Fruit fly (Drosophila melanogaster): Measurements from ENCODE around the gene Mad.

The Mad gene

DNA sequence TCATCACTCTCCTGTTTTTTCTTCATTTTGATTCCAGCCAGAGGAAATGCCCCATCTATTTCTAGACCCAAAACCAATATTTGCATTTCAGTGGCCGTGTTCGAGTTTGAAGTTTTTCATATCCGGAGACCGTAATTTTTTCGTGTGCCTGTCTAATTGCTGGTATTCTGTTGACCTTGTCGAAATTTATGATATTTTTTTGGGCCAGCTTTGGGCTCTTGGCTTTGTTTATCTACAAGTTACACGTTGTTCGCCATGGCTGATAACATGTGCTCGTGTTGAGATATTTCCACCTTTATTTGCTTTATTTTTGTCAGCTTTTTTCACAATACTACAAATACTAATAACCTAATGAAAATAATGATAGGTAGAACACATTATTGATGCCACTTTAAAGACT, 37.7 kb downstream of the Mad start:
- TF ChIP-seq Blimp-1 (GFP tag; optimal IDR thresholded peaks at IDR 0.05), result no peak
- peak; percentile 80 for TF ChIP-seq fkh (GFP tag; optimal IDR thresholded peaks at IDR 0.05)

DNA sequence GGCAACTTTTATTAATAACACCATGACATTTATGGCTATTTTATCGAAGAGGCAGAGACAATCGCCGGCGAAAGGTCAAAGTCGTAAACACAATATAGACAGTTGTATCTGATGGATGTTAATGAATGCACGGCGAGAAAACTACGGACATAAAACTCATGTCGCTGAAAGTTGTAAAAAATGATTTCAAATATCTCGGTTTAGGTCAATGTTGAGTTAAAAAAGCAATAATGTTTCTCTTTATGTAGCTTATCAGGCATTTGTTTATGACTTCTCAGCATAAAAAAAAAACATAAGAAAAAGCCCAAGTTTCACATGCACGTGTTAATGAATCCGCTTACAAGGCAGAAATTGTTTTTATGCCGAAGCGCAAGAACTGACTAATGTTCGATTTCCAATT, 38.1 kb downstream of the Mad start:
- TF ChIP-seq esn (GFP tag; optimal IDR thresholded peaks at IDR 0.05) (no peak), CG8319 (GFP tag; optimal IDR thresholded peaks at IDR 0.05) (no peak), achi (GFP tag; optimal IDR thresholded peaks at IDR 0.05) (no peak), CG10631 (GFP tag; optimal IDR thresholded peaks at IDR 0.05) (no peak), net (GFP tag; optimal IDR thresholded peaks at IDR 0.05) (no peak), CG11294 (GFP tag; IDR thresholded peaks at IDR 0.05) (no peak), Hr4 (GFP tag; optimal IDR thresholded peaks at IDR 0.05) (no peak), Sox102F (GFP tag; optimal IDR thresholded peaks at IDR 0.05) (no peak), CG31627 (GFP tag; optimal IDR thresholded peaks at IDR 0.05) (no peak), dsx (GFP tag; optimal IDR thresholded peaks at IDR 0.05; ENCODE audit: poor library complexity, severe bottlenecking) (no peak), CG11902 (GFP tag; optimal IDR thresholded peaks at IDR 0.05) (no peak), CG4318 (GFP tag; optimal IDR thresholded peaks at IDR 0.05) (no peak)

DNA sequence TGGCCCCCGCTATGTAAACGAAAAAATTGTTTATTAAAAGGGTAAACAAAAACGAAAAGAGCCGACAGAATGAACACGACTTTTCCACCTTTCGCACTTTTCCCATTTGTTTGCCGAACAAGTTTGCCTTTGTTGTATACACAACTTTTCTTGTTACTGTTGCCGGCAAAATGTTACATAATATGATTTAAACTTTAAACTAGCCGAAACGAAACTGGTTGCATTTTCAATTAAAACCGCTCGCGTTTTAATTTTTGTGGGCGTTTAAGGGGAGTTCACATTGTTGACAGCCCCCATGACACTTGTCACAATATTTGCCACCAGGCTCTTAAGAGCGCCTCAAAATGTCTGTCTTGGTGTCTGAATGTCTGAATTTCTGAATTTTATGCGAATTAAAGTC, 38.6 kb downstream of the Mad start:
- TF ChIP-seq fkh (GFP tag; optimal IDR thresholded peaks at IDR 0.05) (peak; percentile 41), CG34406 (GFP tag; optimal IDR thresholded peaks at IDR 0.05) (no peak)

DNA sequence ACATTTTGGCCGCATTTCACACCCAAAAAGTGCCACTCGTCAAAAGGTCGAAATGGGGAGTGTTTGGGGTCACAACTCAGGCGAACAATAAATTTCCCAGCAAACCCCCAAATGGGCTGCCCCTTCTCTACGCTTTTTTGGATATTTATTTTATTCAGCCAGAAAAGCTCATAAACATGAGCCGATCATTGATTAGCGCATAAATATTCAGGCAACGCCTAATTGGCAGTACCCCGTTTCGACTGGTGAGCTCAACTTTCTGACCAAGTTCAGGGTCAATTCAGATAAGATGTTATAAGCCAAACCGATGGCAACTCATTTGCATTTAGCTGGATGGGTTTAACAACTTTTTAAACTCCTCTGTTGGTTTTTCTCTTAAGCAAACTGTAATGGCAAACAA, 39.8 kb downstream of the Mad start:
- no peak for TF ChIP-seq CG6854 (GFP tag; optimal IDR thresholded peaks at IDR 0.05)
- TF ChIP-seq CG6808 (GFP tag; optimal IDR thresholded peaks at IDR 0.05), result no peak
- TF ChIP-seq CG1621 (tag; optimal IDR thresholded peaks at IDR 0.05), result no peak
- TF ChIP-seq CG10669 (GFP tag; optimal IDR thresholded peaks at IDR 0.05), result no peak
- TF ChIP-seq CG34406 (GFP tag; optimal IDR thresholded peaks at IDR 0.05), result no peak
- TF ChIP-seq Hr38 (GFP tag; optimal IDR thresholded peaks at IDR 0.05), result no peak
- TF ChIP-seq lz (GFP tag; optimal IDR thresholded peaks at IDR 0.05), result no peak
- TF ChIP-seq svp (GFP tag), result no peak

DNA sequence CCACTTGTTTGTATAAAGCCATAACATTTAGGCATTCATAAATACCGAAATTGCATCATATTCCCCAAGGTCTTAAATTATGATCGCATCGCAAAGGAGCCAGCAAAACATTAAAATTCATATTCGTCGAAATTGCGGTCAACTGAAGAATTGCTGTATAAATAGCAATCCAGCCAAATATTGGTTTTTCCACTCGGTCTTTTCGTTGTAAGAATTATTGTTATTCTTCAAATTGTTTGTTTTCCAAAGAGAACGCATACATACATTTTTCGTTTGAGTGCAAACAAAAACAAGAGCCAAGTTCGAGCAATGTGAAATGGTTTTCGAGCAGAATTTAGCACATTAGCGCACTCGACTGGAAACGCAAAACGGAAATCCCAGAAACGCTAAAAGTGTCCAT, 44.6 kb downstream of the Mad start:
- TF ChIP-seq Blimp-1 (GFP tag; optimal IDR thresholded peaks at IDR 0.05), result no peak
- peak; percentile 55 for TF ChIP-seq fkh (GFP tag; optimal IDR thresholded peaks at IDR 0.05)
- no peak for TF ChIP-seq salr (GFP tag; optimal IDR thresholded peaks at IDR 0.05)

DNA sequence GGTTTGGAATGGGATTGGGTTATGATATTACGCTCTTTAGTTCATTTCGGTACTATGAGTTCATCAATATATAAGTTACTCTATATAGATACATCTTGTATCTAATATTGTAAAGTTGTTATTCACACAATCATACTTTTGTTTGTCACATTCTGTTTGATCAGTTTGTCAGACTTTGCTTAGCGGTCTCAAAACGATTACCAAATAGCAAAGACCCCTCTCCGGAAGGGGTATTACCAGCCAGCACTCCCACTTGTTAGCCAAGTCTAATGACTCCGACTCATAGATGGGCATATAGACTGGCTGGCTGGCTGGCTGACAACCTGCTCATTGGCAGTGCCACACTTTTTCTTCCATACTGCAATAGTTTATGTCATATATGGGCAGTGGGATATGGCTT, 45.3 kb downstream of the Mad start:
- TF ChIP-seq Eip78C (GFP tag), result no peak
- peak; percentile 64 for TF ChIP-seq fkh (GFP tag; optimal IDR thresholded peaks at IDR 0.05)

DNA sequence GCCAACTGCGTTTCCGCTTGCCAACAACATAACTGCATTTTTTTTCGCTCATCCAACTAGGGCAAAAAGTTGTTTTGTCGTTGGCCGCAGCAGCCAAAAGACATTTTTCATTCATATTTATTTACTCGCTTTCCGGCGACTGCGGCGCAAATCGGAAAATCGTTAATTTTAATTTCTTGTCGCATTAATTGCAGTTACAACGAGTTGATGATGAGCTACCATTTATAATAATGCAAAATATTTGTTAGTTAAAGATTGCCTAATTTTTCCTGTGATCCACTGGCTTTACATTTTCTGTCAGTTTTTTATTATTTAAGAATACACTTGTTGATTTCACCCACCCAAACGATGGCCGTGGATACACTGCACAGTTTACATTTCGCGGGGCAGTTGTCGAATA, 50.1 kb downstream of the Mad start, which contains the start of gene PpD6:
TSS of gene PpD6 (plus strand) at position 301 of the 400 bp plus-strand sequence.
- no peak for TF ChIP-seq achi (GFP tag; optimal IDR thresholded peaks at IDR 0.05)
- TF ChIP-seq CG6854 (GFP tag; optimal IDR thresholded peaks at IDR 0.05), result no peak
- no peak for TF ChIP-seq CG9139 (GFP tag; optimal IDR thresholded peaks at IDR 0.05)
- TF ChIP-seq CG11294 (GFP tag; IDR thresholded peaks at IDR 0.05), result no peak
- TF ChIP-seq cyc (GFP tag; optimal IDR thresholded peaks at IDR 0.05), result no peak
- TF ChIP-seq CG11902 (GFP tag; optimal IDR thresholded peaks at IDR 0.05), result no peak

DNA sequence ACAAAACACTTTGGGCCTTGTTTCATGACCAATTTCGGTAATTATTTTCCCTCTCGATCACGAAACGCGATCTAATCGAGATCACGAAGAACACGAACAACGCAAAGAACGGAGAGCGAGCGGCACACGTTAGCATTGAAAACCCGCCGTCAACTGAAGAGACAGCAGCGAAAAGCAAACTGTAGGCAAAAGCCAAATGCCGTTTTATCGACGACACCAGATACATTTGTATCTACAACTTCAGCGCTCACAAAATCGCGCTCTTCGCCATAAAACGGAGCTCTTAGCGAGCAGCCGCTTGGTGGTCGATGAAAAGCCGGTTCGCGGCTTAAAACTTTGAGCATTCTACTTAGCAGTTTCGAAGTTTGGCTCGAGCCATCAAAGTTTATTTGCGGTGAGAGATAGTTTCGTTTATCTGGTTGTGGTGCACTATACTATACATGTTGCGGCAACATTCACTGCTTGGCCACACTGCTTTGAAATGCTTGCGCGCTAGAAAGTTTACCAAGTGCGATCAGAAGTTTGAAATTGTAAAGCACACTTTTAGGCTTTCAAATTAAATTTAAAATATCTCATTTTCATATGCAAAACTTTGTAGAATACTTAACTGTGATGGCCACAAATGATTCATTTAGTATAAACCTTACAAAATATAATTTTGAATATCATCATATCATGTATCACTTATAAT, 51.3 kb downstream of the Mad start:
- no peak for TF ChIP-seq spab (GFP tag; optimal IDR thresholded peaks at IDR 0.05)
- no peak for TF ChIP-seq CG8319 (GFP tag; optimal IDR thresholded peaks at IDR 0.05)
- no peak for TF ChIP-seq Eip75B (GFP tag; optimal IDR thresholded peaks at IDR 0.05)
- no peak for TF ChIP-seq pdm3 (GFP tag; optimal IDR thresholded peaks at IDR 0.05)
- no peak for TF ChIP-seq vri (GFP tag; optimal IDR thresholded peaks at IDR 0.05)
- no peak for TF ChIP-seq CG8119 (GFP tag; IDR thresholded peaks at IDR 0.05)
- TF ChIP-seq Blimp-1 (GFP tag; optimal IDR thresholded peaks at IDR 0.05), result no peak
- peak in 1 of 2 experiments; percentile 70 for TF ChIP-seq ss (GFP tag; optimal IDR thresholded peaks at IDR 0.05)
- no peak for TF ChIP-seq CG1621 (tag; optimal IDR thresholded peaks at IDR 0.05)
- TF ChIP-seq CG11762 (GFP tag; optimal IDR thresholded peaks at IDR 0.05; ENCODE audit: insufficient read depth), result no peak
- TF ChIP-seq Eip93F (GFP tag; optimal IDR thresholded peaks at IDR 0.05), result no peak
- TF ChIP-seq Eip78C (GFP tag), result peak; percentile 40
- 0 out of 2 replicates have a peak, but pooled peaks have one; percentile 9 for TF ChIP-seq CG15336 (GFP tag; IDR thresholded peaks at IDR 0.05)
- no peak for TF ChIP-seq Sox102F (GFP tag; optimal IDR thresholded peaks at IDR 0.05)
- TF ChIP-seq fd85E (GFP tag; optimal IDR thresholded peaks at IDR 0.05), result no peak
- TF ChIP-seq eg (GFP tag; IDR thresholded peaks at IDR 0.05), result peak; percentile 25; the same call in 1 of the 3 replicates
